Fruit fly (Drosophila melanogaster): ENCODE results near the gene C1GalTA.
A peak's percentile ranks its signal among the peaks of the same experiment; 100 is the strongest.

The C1GalTA gene

dm6 chr2L:8958046-8958497, 7.1 kb upstream of the C1GalTA start (continued):
- TF ChIP-seq pfk (GFP tag; optimal IDR thresholded peaks at IDR 0.05) (peak; percentile 37), CG17186 (GFP tag; optimal IDR thresholded peaks at IDR 0.05) (peak; percentile 23), CG10654 (GFP tag; optimal IDR thresholded peaks at IDR 0.05) (peak; percentile 90), Bdp1 (GFP tag; optimal IDR thresholded peaks at IDR 0.05) (peak; percentile 79), grn (GFP tag; optimal IDR thresholded peaks at IDR 0.05) (peak; percentile 51), usp (GFP tag; optimal IDR thresholded peaks at IDR 0.05) (no peak), nmo (GFP tag; optimal IDR thresholded peaks at IDR 0.05) (peak; percentile 94), Gug (GFP tag; IDR thresholded peaks at IDR 0.05) (peak; percentile 91), jigr1 (GFP tag; IDR thresholded peaks at IDR 0.05) (peak; percentile 94), CG14860 (GFP tag; IDR thresholded peaks at IDR 0.05; ENCODE audit: partially characterized antibody) (no peak), HHEX (GFP tag; optimal IDR thresholded peaks at IDR 0.05) (peak; percentile 86), gfzf (GFP tag; optimal IDR thresholded peaks at IDR 0.05) (peak; percentile 33), br (optimal IDR thresholded peaks at IDR 0.05) (no peak), row (GFP tag; IDR thresholded peaks at IDR 0.05) (peak; percentile 99), gem (tag; optimal IDR thresholded peaks at IDR 0.05) (peak; percentile 98), CG7786 (GFP tag; optimal IDR thresholded peaks at IDR 0.05) (peak; percentile 89), emc (GFP tag; optimal IDR thresholded peaks at IDR 0.05) (peak; percentile 74), CG43689 (GFP tag; IDR thresholded peaks at IDR 0.05) (peak; percentile 94), Myb (GFP tag; optimal IDR thresholded peaks at IDR 0.05) (peak; percentile 66), ERR (GFP tag; optimal IDR thresholded peaks at IDR 0.05) (peak; percentile 79), esg (GFP tag; conservative IDR thresholded peaks at IDR 0.05) (peak; percentile 97), prd (optimal IDR thresholded peaks at IDR 0.05) (no peak), prd (GFP tag; IDR thresholded peaks at IDR 0.05) (peak; percentile 99), CG2202 (tag; optimal IDR thresholded peaks at IDR 0.05) (peak; percentile 90), CG15479 (GFP tag; optimal IDR thresholded peaks at IDR 0.05) (peak; percentile 3), salm (tag; optimal IDR thresholded peaks at IDR 0.05) (peak; percentile 81), CG11456 (GFP tag; IDR thresholded peaks at IDR 0.05) (no peak; the same call in none of the 3 replicates), dm (GFP tag; optimal IDR thresholded peaks at IDR 0.05) (peak; percentile 88), CG1647 (GFP tag; optimal IDR thresholded peaks at IDR 0.05) (peak; percentile 77), tin (GFP tag; optimal IDR thresholded peaks at IDR 0.05) (peak; percentile 93), CG3281 (GFP tag; optimal IDR thresholded peaks at IDR 0.05) (peak; percentile 84), CG8290 (GFP tag; optimal IDR thresholded peaks at IDR 0.05) (peak; percentile 97), CG8290 (tag; optimal IDR thresholded peaks at IDR 0.05) (peak; percentile 74 to 89), Mes4 (GFP tag; optimal IDR thresholded peaks at IDR 0.05) (peak; percentile 90), Optix (GFP tag; IDR thresholded peaks at IDR 0.05) (peak; percentile 69; the same call in 1 of the 3 replicates), HLHmδ (GFP tag; optimal IDR thresholded peaks at IDR 0.05) (peak; percentile 77), Gsc (GFP tag; IDR thresholded peaks at IDR 0.05) (no peak), CG13775 (GFP tag; optimal IDR thresholded peaks at IDR 0.05) (peak; percentile 93), Nf-YC (tag; optimal IDR thresholded peaks at IDR 0.05) (peak; percentile 71), H2.0 (GFP tag; IDR thresholded peaks at IDR 0.05) (peak; percentile 98), CG10209 (GFP tag; optimal IDR thresholded peaks at IDR 0.05) (peak; percentile 95), ttk (GFP tag; IDR thresholded peaks at IDR 0.05) (peak; percentile 97), Atf3 (GFP tag; optimal IDR thresholded peaks at IDR 0.05) (peak; percentile 96), CG2129 (GFP tag; IDR thresholded peaks at IDR 0.05; ENCODE audit: partially characterized antibody) (no peak), ara (GFP tag; IDR thresholded peaks at IDR 0.05) (peak; percentile 97), vfl (GFP tag; optimal IDR thresholded peaks at IDR 0.05) (peak; percentile 75), CG16813 (GFP tag; IDR thresholded peaks at IDR 0.05; ENCODE audit: partially characterized antibody) (no peak), CG16779 (GFP tag; IDR thresholded peaks at IDR 0.05) (peak; percentile 90), Bgb (GFP tag; IDR thresholded peaks at IDR 0.05; ENCODE audit: partially characterized antibody) (peak; percentile 24; the same call in 1 of the 2 replicates), CG6254 (GFP tag; optimal IDR thresholded peaks at IDR 0.05) (peak; percentile 88), CG15514 (GFP tag; optimal IDR thresholded peaks at IDR 0.05) (peak; percentile 88), CG7372 (GFP tag; IDR thresholded peaks at IDR 0.05) (peak; percentile 91)

All from whole organism, embryonic.